Fruit fly (Drosophila melanogaster) whole organism, embryonic: ENCODE measurements around the gene CG5440.

Experiments
- ATbp ChIP-seq: fragments of 200-800 bp; sonication (Bioruptor generic); optimal IDR thresholded peaks from 2 replicates; lab custom pipeline; 2017; ENCODE audit warnings: missing biosample characterization, mild to moderate bottlenecking, missing genetic modification characterization, missing genetic modification reagents
- Bdp1 ChIP-seq: fragments of 200-800 bp; sonication (Bioruptor generic); optimal IDR thresholded peaks from 3 replicates; lab custom pipeline; 2016; ENCODE audit warnings: missing biosample characterization, missing genetic modification characterization
- BtbVII ChIP-seq: fragments of 200-800 bp; sonication (Bioruptor generic); optimal IDR thresholded peaks from 3 replicates; lab custom pipeline; 2017; ENCODE audit warnings: missing biosample characterization, mild to moderate bottlenecking, missing genetic modification characterization
- CG10959 ChIP-seq: fragments of 200-800 bp; sonication (Bioruptor generic); IDR thresholded peaks from 2 replicates; pipeline ENCODE4 v1.3.6; 2022; ENCODE audit warnings: missing biosample characterization, missing genetic modification characterization
- CG11504 ChIP-seq: fragments of 200-800 bp; sonication (Bioruptor generic); optimal IDR thresholded peaks from 3 replicates; lab custom pipeline; 2019; ENCODE audit warnings: missing biosample characterization, mild to moderate bottlenecking, missing genetic modification characterization, moderate library complexity
- CG12391 ChIP-seq: fragments of 200-800 bp; sonication (Bioruptor generic); optimal IDR thresholded peaks from 3 replicates; lab custom pipeline; 2018; ENCODE audit warnings: missing biosample characterization, mild to moderate bottlenecking, missing genetic modification characterization, moderate library complexity
- CG12769 ChIP-seq: fragments of 200-800 bp; sonication (Bioruptor generic); optimal IDR thresholded peaks from 2 replicates; lab custom pipeline; 2019; ENCODE audit warnings: missing biosample characterization, mild to moderate bottlenecking, missing genetic modification characterization, moderate library complexity
- CG13287 ChIP-seq: fragments of 200-800 bp; sonication (Bioruptor generic); IDR thresholded peaks from 2 replicates; pipeline ENCODE4 v1.3.6; 2022; ENCODE audit warnings: missing biosample characterization, missing genetic modification characterization; ENCODE audit not compliant: partially characterized antibody
- CG14860 ChIP-seq: fragments of 200-800 bp; sonication (Bioruptor generic); IDR thresholded peaks from 3 replicates; pipeline ENCODE4 v1.3.6; 2022; ENCODE audit warnings: missing biosample characterization, missing genetic modification characterization; ENCODE audit not compliant: partially characterized antibody
- CG15011 ChIP-seq: fragments of 200-800 bp; sonication (Bioruptor generic); optimal IDR thresholded peaks from 3 replicates; lab custom pipeline; 2018; ENCODE audit warnings: missing biosample characterization, mild to moderate bottlenecking, missing genetic modification characterization
- CG15073 ChIP-seq: fragments of 200-800 bp; sonication (Bioruptor generic); optimal IDR thresholded peaks from 2 replicates; lab custom pipeline; 2016; ENCODE audit warnings: missing biosample characterization, missing genetic modification characterization
- CG15269 ChIP-seq: fragments of 200-800 bp; sonication (Bioruptor generic); optimal IDR thresholded peaks from 2 replicates; lab custom pipeline; 2018; ENCODE audit warnings: missing biosample characterization, mild to moderate bottlenecking, missing genetic modification characterization, moderate library complexity
- CG1603 ChIP-seq: fragments of 200-800 bp; sonication (Bioruptor generic); optimal IDR thresholded peaks from 2 replicates; lab custom pipeline; 2019; ENCODE audit warnings: missing biosample characterization, mild to moderate bottlenecking, missing genetic modification characterization, moderate library complexity
- CG17359 ChIP-seq: fragments of 200-800 bp; sonication (Bioruptor generic); optimal IDR thresholded peaks from 3 replicates; lab custom pipeline; 2018; ENCODE audit warnings: missing biosample characterization, mild to moderate bottlenecking, missing genetic modification characterization, moderate library complexity
- CG17912 ChIP-seq: fragments of 200-800 bp; sonication (Bioruptor generic); optimal IDR thresholded peaks from 2 replicates; lab custom pipeline; 2018; ENCODE audit warnings: missing biosample characterization, mild to moderate bottlenecking, missing genetic modification characterization
- CG18764 ChIP-seq: fragments of 200-800 bp; sonication (Bioruptor generic); optimal IDR thresholded peaks from 3 replicates; lab custom pipeline; 2016; ENCODE audit warnings: missing biosample characterization, missing genetic modification characterization
- CG2120 ChIP-seq: fragments of 200-800 bp; sonication (Bioruptor generic); optimal IDR thresholded peaks from 3 replicates; lab custom pipeline; 2016; ENCODE audit warnings: missing biosample characterization, missing genetic modification characterization
- CG2202 ChIP-seq: fragments of 200-800 bp; sonication (Bioruptor generic); optimal IDR thresholded peaks from 2 replicates; lab custom pipeline; 2018; ENCODE audit warnings: missing biosample characterization, mild to moderate bottlenecking, missing genetic modification characterization
- CG30431 ChIP-seq: fragments of 200-800 bp; sonication (Bioruptor generic); optimal IDR thresholded peaks from 2 replicates; lab custom pipeline; 2017; ENCODE audit warnings: missing biosample characterization, missing genetic modification characterization
- CG34376 ChIP-seq: fragments of 200-800 bp; sonication (Bioruptor generic); optimal IDR thresholded peaks from 2 replicates; lab custom pipeline; 2018; ENCODE audit warnings: missing biosample characterization, mild to moderate bottlenecking, missing genetic modification characterization
- CG3847 ChIP-seq: fragments of 200-800 bp; sonication (Bioruptor generic); IDR thresholded peaks from 2 replicates; pipeline ENCODE4 v1.3.6; 2022; ENCODE audit warnings: missing biosample characterization, missing genetic modification characterization
- CG7786 ChIP-seq: fragments of 200-800 bp; sonication (Bioruptor generic); optimal IDR thresholded peaks from 2 replicates; lab custom pipeline; 2016; ENCODE audit warnings: missing biosample characterization, missing genetic modification characterization
- CG9797 ChIP-seq: fragments of 200-800 bp; sonication (Bioruptor generic); optimal IDR thresholded peaks from 3 replicates; lab custom pipeline; 2018; ENCODE audit warnings: missing biosample characterization, mild to moderate bottlenecking, missing genetic modification characterization
- CG9817 ChIP-seq: fragments of 200-800 bp; sonication (Bioruptor generic); optimal IDR thresholded peaks from 2 replicates; lab custom pipeline; 2018; ENCODE audit warnings: missing biosample characterization, mild to moderate bottlenecking, missing genetic modification characterization, moderate library complexity
- Camta ChIP-seq: fragments of 200-800 bp; sonication (Bioruptor generic); optimal IDR thresholded peaks from 2 replicates; lab custom pipeline; 2016; ENCODE audit warnings: missing biosample characterization, missing genetic modification characterization
- Dad ChIP-seq: fragments of 200-800 bp; sonication (Bioruptor generic); optimal IDR thresholded peaks from 3 replicates; lab custom pipeline; 2016; ENCODE audit warnings: missing biosample characterization, missing genetic modification characterization
- Hand ChIP-seq: fragments of 200-800 bp; sonication (Bioruptor generic); optimal IDR thresholded peaks from 2 replicates; lab custom pipeline; 2017; ENCODE audit warnings: mild to moderate bottlenecking, missing biosample characterization, missing genetic modification reagents, missing genetic modification characterization
- MTF-1 ChIP-seq: fragments of 200-800 bp; sonication (Bioruptor generic); optimal IDR thresholded peaks from 2 replicates; lab custom pipeline; 2018; ENCODE audit warnings: missing biosample characterization, mild to moderate bottlenecking, missing genetic modification characterization, borderline replicate concordance
- Nf-YC ChIP-seq: fragments of 200-800 bp; optimal IDR thresholded peaks from 3 replicates; lab custom pipeline; 2019; ENCODE audit warnings: missing biosample characterization, mild to moderate bottlenecking, missing genetic modification characterization, moderate library complexity
- az2 ChIP-seq: fragments of 200-800 bp; sonication (Bioruptor generic); optimal IDR thresholded peaks from 3 replicates; lab custom pipeline; 2016; ENCODE audit warnings: missing biosample characterization, missing genetic modification characterization
- dan ChIP-seq: fragments of 200-800 bp; sonication (Bioruptor generic); IDR thresholded peaks from 2 replicates; pipeline ENCODE4 v1.3.6; 2022; ENCODE audit warnings: missing biosample characterization, missing genetic modification characterization
- dimm ChIP-seq: fragments of 200-800 bp; sonication (Bioruptor generic); IDR thresholded peaks from 2 replicates; pipeline ENCODE4 v1.3.6; 2022; ENCODE audit warnings: missing biosample characterization, missing genetic modification characterization
- disco-r ChIP-seq: fragments of 200-800 bp; sonication (Bioruptor generic); optimal IDR thresholded peaks from 2 replicates; lab custom pipeline; 2016; ENCODE audit warnings: missing biosample characterization, missing genetic modification characterization
- dm ChIP-seq: fragments of 200-800 bp; sonication (Bioruptor generic); optimal IDR thresholded peaks from 3 replicates; lab custom pipeline; 2016; ENCODE audit warnings: missing biosample characterization, missing genetic modification characterization
- dmrt11E ChIP-seq: fragments of 200-800 bp; sonication (Bioruptor generic); optimal IDR thresholded peaks from 3 replicates; lab custom pipeline; 2018; ENCODE audit warnings: missing biosample characterization, mild to moderate bottlenecking, missing genetic modification characterization, moderate library complexity
- dysf ChIP-seq: fragments of 200-800 bp; sonication (Bioruptor generic); IDR thresholded peaks from 3 replicates; pipeline ENCODE4 v1.3.6; 2022; ENCODE audit warnings: missing biosample characterization, missing genetic modification characterization
- en ChIP-seq: fragments of 200-800 bp; sonication (Bioruptor generic); optimal IDR thresholded peaks from 2 replicates; lab custom pipeline; 2016; ENCODE audit warnings: missing biosample characterization, missing genetic modification characterization
- ewg ChIP-seq: fragments of 200-800 bp; sonication (Bioruptor generic); optimal IDR thresholded peaks from 3 replicates; lab custom pipeline; 2017; ENCODE audit warnings: mild to moderate bottlenecking, missing biosample characterization, missing genetic modification reagents, missing genetic modification characterization
- exex ChIP-seq: fragments of 200-800 bp; sonication (Bioruptor generic); optimal IDR thresholded peaks from 4 replicates; lab custom pipeline; 2018; ENCODE audit warnings: missing biosample characterization, mild to moderate bottlenecking, missing genetic modification characterization, moderate library complexity
- gcm2 ChIP-seq: fragments of 200-800 bp; sonication (Bioruptor generic); optimal IDR thresholded peaks from 2 replicates; lab custom pipeline; 2016; ENCODE audit warnings: missing biosample characterization, missing genetic modification characterization
- grn ChIP-seq: fragments of 200-800 bp; sonication (Bioruptor generic); optimal IDR thresholded peaks from 3 replicates; lab custom pipeline; 2017; ENCODE audit warnings: missing biosample characterization, missing genetic modification characterization
- h ChIP-seq: fragments of >200 bp; optimal IDR thresholded peaks from 2 replicates; lab custom pipeline; 2017
- ham ChIP-seq: fragments of 200-800 bp; sonication (Bioruptor generic); IDR thresholded peaks from 2 replicates; pipeline ENCODE4 v1.3.6; 2022; ENCODE audit warnings: missing biosample characterization, missing genetic modification characterization
- lab ChIP-seq: fragments of 200-800 bp; sonication (Bioruptor generic); optimal IDR thresholded peaks from 3 replicates; lab custom pipeline; 2017; ENCODE audit warnings: missing biosample characterization, missing genetic modification characterization, mild to moderate bottlenecking, moderate library complexity, missing genetic modification reagents
- nmo ChIP-seq: fragments of 200-800 bp; sonication (Bioruptor generic); optimal IDR thresholded peaks from 2 replicates; lab custom pipeline; 2018; ENCODE audit warnings: missing biosample characterization, mild to moderate bottlenecking, missing genetic modification characterization, moderate library complexity
- nom ChIP-seq: fragments of 200-800 bp; sonication (Bioruptor generic); optimal IDR thresholded peaks from 2 replicates; lab custom pipeline; 2017; ENCODE audit warnings: missing biosample characterization, missing genetic modification characterization, mild to moderate bottlenecking, moderate library complexity, missing genetic modification reagents
- org-1 ChIP-seq: fragments of 200-800 bp; sonication (Bioruptor generic); optimal IDR thresholded peaks from 2 replicates; lab custom pipeline; 2017; ENCODE audit warnings: missing biosample characterization, missing genetic modification characterization
- peb ChIP-seq: fragments of 200-800 bp; sonication (Bioruptor generic); IDR thresholded peaks from 2 replicates; pipeline ENCODE4 v1.3.6; 2022; ENCODE audit warnings: missing biosample characterization, missing genetic modification characterization
- ranshi ChIP-seq: fragments of 200-800 bp; sonication (Bioruptor generic); IDR thresholded peaks from 2 replicates; pipeline ENCODE4 v1.3.6; 2022; ENCODE audit warnings: missing biosample characterization, missing genetic modification characterization
- slou ChIP-seq: fragments of 200-800 bp; sonication (Bioruptor generic); optimal IDR thresholded peaks from 3 replicates; lab custom pipeline; 2016; ENCODE audit warnings: missing biosample characterization, missing genetic modification characterization
- tup ChIP-seq: fragments of 200-800 bp; sonication (Bioruptor generic); optimal IDR thresholded peaks from 2 replicates; lab custom pipeline; 2016; ENCODE audit warnings: missing biosample characterization, mild to moderate bottlenecking, missing genetic modification characterization, moderate library complexity

Gene CG5440

DNA sequence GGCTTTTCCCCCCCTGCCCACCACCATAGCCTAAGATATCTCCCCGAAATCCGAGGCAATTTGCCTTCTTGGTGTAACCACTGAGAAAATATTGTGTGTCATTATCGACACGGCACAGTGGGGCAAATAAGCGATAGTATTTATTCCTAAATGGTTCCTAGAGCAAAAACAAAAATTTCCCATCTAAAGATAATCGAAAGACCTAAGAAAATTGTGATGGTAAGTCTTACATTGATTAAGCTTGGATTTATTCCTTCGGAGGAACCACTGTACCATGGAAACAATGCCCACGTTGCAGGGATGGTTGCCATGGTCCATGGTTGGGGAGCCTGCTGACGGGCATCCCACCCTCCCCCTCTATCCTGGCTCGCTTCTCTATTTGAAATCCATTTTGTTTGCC is 17.5 kb upstream of the CG5440 start (continued):
- TF ChIP-seq CG15073 (GFP tag; lab: Kevin White, UChicago) (no peak), CG2202 (no peak), CG12391 (tag; lab: Kevin White, UChicago) (peak; percentile 22), CG3847 (no peak), slou (GFP tag; lab: Kevin White, UChicago) (peak; percentile 16), ranshi (peak; percentile 54; the same call in 1 of the 2 replicates), CG2120 (GFP tag; lab: Kevin White, UChicago) (peak; percentile 53), CG9797 (GFP tag; lab: Kevin White, UChicago) (no peak), ewg (GFP tag; lab: Kevin White, UChicago) (no peak), CG12769 (tag; lab: Kevin White, UChicago) (peak; percentile 29), peb (GFP tag; lab: Robert Waterston, UW) (0 out of 2 replicates have a peak, but pooled peaks have one; percentile 17), BtbVII (GFP tag; lab: Kevin White, UChicago) (no peak), az2 (peak; percentile 15), gcm2 (no peak), ham (GFP tag; lab: Robert Waterston, UW) (no peak), CG9817 (tag; lab: Kevin White, UChicago) (no peak), dm (GFP tag; lab: Kevin White, UChicago) (no peak), nom (no peak), CG14860 (GFP tag; lab: Robert Waterston, UW) (no peak), dmrt11E (tag; lab: Kevin White, UChicago) (no peak), dysf (GFP tag; lab: Robert Waterston, UW) (peak; percentile 44; the same call in 1 of the 3 replicates), CG30431 (GFP tag; lab: Kevin White, UChicago) (peak; percentile 8), Nf-YC (tag; lab: Kevin White, UChicago) (no peak), grn (GFP tag; lab: Kevin White, UChicago) (no peak), MTF-1 (no peak), dimm (GFP tag; lab: Robert Waterston, UW) (no peak), CG17912 (GFP tag; lab: Kevin White, UChicago) (no peak), h (no peak), CG10959 (GFP tag; lab: Robert Waterston, UW) (no peak), tup (no peak), CG18764 (no peak), CG13287 (GFP tag; lab: Robert Waterston, UW) (no peak), Bdp1 (GFP tag; lab: Kevin White, UChicago) (no peak), nmo (GFP tag; lab: Kevin White, UChicago) (peak; percentile 0), CG1603 (peak; percentile 53), dan (GFP tag; lab: Robert Waterston, UW) (no peak), CG7786 (peak; percentile 9), lab (GFP tag; lab: Kevin White, UChicago) (peak; percentile 76), org-1 (GFP tag; lab: Kevin White, UChicago) (no peak), Hand (GFP tag; lab: Kevin White, UChicago) (no peak), CG11504 (tag; lab: Kevin White, UChicago) (peak; percentile 63), disco-r (GFP tag; lab: Kevin White, UChicago) (no peak), ATbp (GFP tag; lab: Kevin White, UChicago) (peak; percentile 32), Camta (no peak), CG15011 (GFP tag; lab: Kevin White, UChicago) (no peak), en (GFP tag; lab: Kevin White, UChicago) (no peak), Dad (GFP tag; lab: Kevin White, UChicago) (no peak), CG34376 (GFP tag; lab: Kevin White, UChicago) (no peak), CG15269 (peak; percentile 35), CG17359 (tag; lab: Kevin White, UChicago) (peak; percentile 46), exex (no peak)
